Worm (Caenorhabditis elegans) whole organism, L3 larva: Measurements from ENCODE around the gene nsy-7.

Experiments
- R02D3.7 ChIP-seq: fragments of 150-350 bp; optimal IDR thresholded peaks from 2 replicates; lab custom pipeline; 2014; ENCODE audit warnings: missing biosample characterization, missing genetic modification characterization
- daf-12 ChIP-seq: fragments of 150-350 bp; optimal IDR thresholded peaks from 2 replicates; lab custom pipeline; 2014; ENCODE audit warnings: missing biosample characterization, missing genetic modification reagents, missing genetic modification characterization
- fkh-10 ChIP-seq: sonication (generic microtip); optimal IDR thresholded peaks from 2 replicates; lab custom pipeline; 2017; ENCODE audit warnings: missing biosample characterization, missing genetic modification reagents, missing genetic modification characterization
- nhr-28 ChIP-seq: fragments of 150-350 bp; optimal IDR thresholded peaks from 2 replicates; lab custom pipeline; 2014; ENCODE audit warnings: missing biosample characterization, missing genetic modification characterization
- pqm-1 ChIP-seq: fragments of 150-350 bp; optimal IDR thresholded peaks from 2 replicates; lab custom pipeline; 2017; ENCODE audit warnings: missing biosample characterization, missing genetic modification characterization, inconsistent platforms
- snpc-4 ChIP-seq: fragments of 150-350 bp; optimal IDR thresholded peaks from 2 replicates; lab custom pipeline; 2014; ENCODE audit warnings: missing biosample characterization, missing genetic modification characterization
- zag-1 ChIP-seq: fragments of 150-350 bp; optimal IDR thresholded peaks from 2 replicates; lab custom pipeline; 2014; ENCODE audit warnings: missing biosample characterization, missing genetic modification characterization

- TF ChIP-seq fkh-10 (GFP tag; lab: Kevin White, UChicago) (no peak), R02D3.7 (tag; lab: Kevin White, UChicago) (no peak), daf-12 (no peak), snpc-4 (tag; lab: Kevin White, UChicago) (no peak), pqm-1 (tag; lab: Kevin White, UChicago) (no peak), zag-1 (tag; lab: Kevin White, UChicago) (no peak), nhr-28 (tag; lab: Kevin White, UChicago) (no peak)
Observed at ce11 chrIV:8042897-8043296, 43.6 kb downstream of the nsy-7 start.
